Fruit fly (Drosophila melanogaster) whole organism, pupa: ENCODE results near the gene Pus10.
A peak's percentile ranks its signal among the peaks of the same experiment; 100 is the strongest.

Experiments
- CG10348 ChIP-seq: fragments of 200-800 bp; sonication (Bioruptor generic); IDR thresholded peaks from 2 replicates; pipeline ENCODE4 v1.3.6; 2022; ENCODE audit warnings: missing biosample characterization, missing genetic modification characterization
- CG12605 ChIP-seq: fragments of 200-800 bp; sonication (Bioruptor generic); IDR thresholded peaks from 2 replicates; pipeline ENCODE4 v1.3.6; 2022; ENCODE audit warnings: missing biosample characterization, missing genetic modification characterization
- CG13204 ChIP-seq: fragments of 200-800 bp; sonication (Bioruptor generic); optimal IDR thresholded peaks from 2 replicates; lab custom pipeline; 2018; ENCODE audit warnings: missing biosample characterization, mild to moderate bottlenecking, missing genetic modification characterization, moderate library complexity
- CG14655 ChIP-seq: fragments of 200-800 bp; sonication (Bioruptor generic); optimal IDR thresholded peaks from 3 replicates; lab custom pipeline; 2017; ENCODE audit warnings: mild to moderate bottlenecking, missing biosample characterization, missing genetic modification reagents, missing genetic modification characterization
- CG15710 ChIP-seq: fragments of 200-800 bp; sonication (Bioruptor generic); optimal IDR thresholded peaks from 2 replicates; lab custom pipeline; 2018; ENCODE audit warnings: missing biosample characterization, mild to moderate bottlenecking, missing genetic modification characterization, moderate library complexity
- CG17806 ChIP-seq: fragments of 200-800 bp; sonication (Bioruptor generic); optimal IDR thresholded peaks from 2 replicates; lab custom pipeline; 2018; ENCODE audit warnings: missing biosample characterization, mild to moderate bottlenecking, missing genetic modification characterization, moderate library complexity
- CG32121 ChIP-seq: fragments of 200-800 bp; sonication (Bioruptor generic); IDR thresholded peaks from 2 replicates; pipeline ENCODE4 v1.3.6; 2022; ENCODE audit warnings: missing biosample characterization, missing genetic modification characterization
- CG34367 ChIP-seq: fragments of 200-800 bp; sonication (Bioruptor generic); optimal IDR thresholded peaks from 2 replicates; lab custom pipeline; 2018; ENCODE audit warnings: missing biosample characterization, mild to moderate bottlenecking, missing genetic modification characterization
- CG4496 ChIP-seq: fragments of 200-800 bp; sonication (Bioruptor generic); IDR thresholded peaks from 3 replicates; pipeline ENCODE4 v1.3.6; 2022; ENCODE audit warnings: missing biosample characterization, missing genetic modification characterization
- CG8159 ChIP-seq: fragments of 200-800 bp; sonication (Bioruptor generic); optimal IDR thresholded peaks from 3 replicates; lab custom pipeline; 2018; ENCODE audit warnings: missing biosample characterization, mild to moderate bottlenecking, missing genetic modification characterization, moderate library complexity
- CG8301 ChIP-seq: fragments of 200-800 bp; sonication (Bioruptor generic); optimal IDR thresholded peaks from 2 replicates; lab custom pipeline; 2018; ENCODE audit warnings: missing biosample characterization, mild to moderate bottlenecking, missing genetic modification characterization
- CG9948 ChIP-seq: fragments of 200-800 bp; sonication (Bioruptor generic); optimal IDR thresholded peaks from 2 replicates; lab custom pipeline; 2018; ENCODE audit warnings: missing biosample characterization, mild to moderate bottlenecking, missing genetic modification characterization, moderate library complexity
- D1 ChIP-seq: fragments of 200-800 bp; sonication (Bioruptor generic); optimal IDR thresholded peaks from 2 replicates; lab custom pipeline; 2018; ENCODE audit warnings: missing biosample characterization, mild to moderate bottlenecking, missing genetic modification characterization, moderate library complexity
- EcR ChIP-seq: fragments of 200-800 bp; sonication (Bioruptor generic); optimal IDR thresholded peaks from 3 replicates; lab custom pipeline; 2019; ENCODE audit warnings: missing biosample characterization, missing genetic modification characterization, mild to moderate bottlenecking, moderate library complexity, missing genetic modification reagents
- Ets98B ChIP-seq: fragments of 200-800 bp; sonication (Bioruptor generic); IDR thresholded peaks from 2 replicates; pipeline ENCODE4 v1.3.6; 2022; ENCODE audit warnings: missing biosample characterization, missing genetic modification characterization
- Pif1A ChIP-seq: fragments of 200-800 bp; sonication (Bioruptor generic); optimal IDR thresholded peaks from 3 replicates; lab custom pipeline; 2016; ENCODE audit warnings: missing biosample characterization, missing genetic modification characterization
- Pif1B ChIP-seq: fragments of 200-800 bp; sonication (Bioruptor generic); optimal IDR thresholded peaks from 3 replicates; lab custom pipeline; 2016; ENCODE audit warnings: missing biosample characterization, missing genetic modification characterization
- Snoo ChIP-seq: fragments of 200-800 bp; sonication (Bioruptor generic); optimal IDR thresholded peaks from 3 replicates; lab custom pipeline; 2017; ENCODE audit warnings: missing biosample characterization, mild to moderate bottlenecking, missing genetic modification characterization, inconsistent platforms
- fd96Ca ChIP-seq: fragments of 200-800 bp; sonication (Bioruptor generic); IDR thresholded peaks from 3 replicates; pipeline ENCODE4 v1.3.6; 2022; ENCODE audit warnings: missing biosample characterization, missing genetic modification characterization
- gl ChIP-seq: fragments of 200-800 bp; sonication (Bioruptor generic); optimal IDR thresholded peaks from 2 replicates; lab custom pipeline; 2018; ENCODE audit warnings: missing biosample characterization, mild to moderate bottlenecking, missing genetic modification characterization
- rn ChIP-seq: fragments of 200-800 bp; sonication (Bioruptor generic); IDR thresholded peaks from 2 replicates; pipeline ENCODE4 v1.3.6; 2022; ENCODE audit warnings: missing biosample characterization, missing genetic modification characterization

Gene Pus10

DNA sequence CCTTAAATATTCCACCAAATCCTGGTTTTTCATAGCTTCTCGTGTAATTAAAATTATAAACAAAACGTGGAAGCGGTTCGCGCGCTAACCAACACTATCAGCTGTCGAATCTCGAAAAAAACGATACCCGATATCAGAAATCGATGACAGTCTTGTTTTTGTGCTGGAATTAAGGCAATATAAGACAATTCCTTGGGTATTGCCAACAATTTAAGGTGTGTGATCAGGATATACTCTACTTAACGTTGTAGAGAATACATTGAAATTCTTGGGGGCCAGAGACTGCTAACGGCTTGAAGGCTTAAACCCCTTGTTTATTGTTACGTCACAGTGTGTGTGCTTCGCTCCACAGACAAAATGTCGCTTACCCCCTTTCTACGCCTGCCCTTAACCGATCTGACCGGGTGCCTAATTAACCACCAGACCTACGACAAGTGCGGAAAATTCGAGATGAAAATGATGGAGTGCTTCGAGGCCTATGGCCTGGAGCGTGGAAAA is at the start of gene Pus10:
Gene Pus10 (minus strand): TSS at position 91 of the 498 bp plus-strand sequence.
- no peak for TF ChIP-seq CG14655 (GFP tag; lab: Kevin White, UChicago)
- TF ChIP-seq CG8301 = no peak
- no peak for TF ChIP-seq CG10348 (GFP tag; lab: Robert Waterston, UW)
- no peak for TF ChIP-seq CG34367 (tag; lab: Kevin White, UChicago)
- TF ChIP-seq CG17806 (tag; lab: Kevin White, UChicago) = no peak
- no peak for TF ChIP-seq Snoo (tag; lab: Kevin White, UChicago)
- no peak for TF ChIP-seq Ets98B (GFP tag; lab: Robert Waterston, UW)
- no peak for TF ChIP-seq CG32121 (GFP tag; lab: Robert Waterston, UW)
- TF ChIP-seq CG13204 (GFP tag; lab: Kevin White, UChicago) = no peak
- no peak for TF ChIP-seq rn (GFP tag; lab: Robert Waterston, UW)
- no peak for TF ChIP-seq CG8159 (tag; lab: Kevin White, UChicago)
- no peak for TF ChIP-seq Pif1B (GFP tag; lab: Kevin White, UChicago)

dm6 chr2L:204557-204956 is 49.5 kb upstream of the Pus10 start:
- TF ChIP-seq CG9948 (tag; lab: Kevin White, UChicago) (no peak), CG10348 (GFP tag; lab: Robert Waterston, UW) (no peak), CG8301 (no peak), EcR (no peak), Pif1A (GFP tag; lab: Kevin White, UChicago) (no peak), CG4496 (no peak), CG13204 (GFP tag; lab: Kevin White, UChicago) (no peak), CG17806 (tag; lab: Kevin White, UChicago) (no peak), Pif1B (GFP tag; lab: Kevin White, UChicago) (no peak), CG14655 (GFP tag; lab: Kevin White, UChicago) (no peak), CG12605 (no peak), D1 (tag; lab: Kevin White, UChicago) (no peak), CG15710 (tag; lab: Kevin White, UChicago) (no peak), Snoo (tag; lab: Kevin White, UChicago) (no peak)

dm6 chr2L:203529-204127 is 48.5 kb upstream of the Pus10 start, which contains the start of gene mRpL10:
Gene mRpL10, plus strand, starts transcription at chr2L:203779.
- no peak for TF ChIP-seq CG13204 (GFP tag; lab: Kevin White, UChicago)
- TF ChIP-seq CG15710 (tag; lab: Kevin White, UChicago) = peak; percentile 11
- TF ChIP-seq CG17806 (tag; lab: Kevin White, UChicago) = peak; percentile 9

- TF ChIP-seq CG8301 (no peak), gl (no peak), Snoo (tag; lab: Kevin White, UChicago) (no peak), CG4496 (no peak), fd96Ca (GFP tag; lab: Robert Waterston, UW) (no peak), CG32121 (GFP tag; lab: Robert Waterston, UW) (no peak), Pif1B (GFP tag; lab: Kevin White, UChicago) (no peak)
Observed at dm6 chr2L:195668-196067, 40.6 kb upstream of the Pus10 start.

dm6 chr2L:182360-183144 is 27.4 kb upstream of the Pus10 start:
- TF ChIP-seq gl (no peak), CG4496 (peak; percentile 57), EcR (peak; percentile 82)

DNA sequence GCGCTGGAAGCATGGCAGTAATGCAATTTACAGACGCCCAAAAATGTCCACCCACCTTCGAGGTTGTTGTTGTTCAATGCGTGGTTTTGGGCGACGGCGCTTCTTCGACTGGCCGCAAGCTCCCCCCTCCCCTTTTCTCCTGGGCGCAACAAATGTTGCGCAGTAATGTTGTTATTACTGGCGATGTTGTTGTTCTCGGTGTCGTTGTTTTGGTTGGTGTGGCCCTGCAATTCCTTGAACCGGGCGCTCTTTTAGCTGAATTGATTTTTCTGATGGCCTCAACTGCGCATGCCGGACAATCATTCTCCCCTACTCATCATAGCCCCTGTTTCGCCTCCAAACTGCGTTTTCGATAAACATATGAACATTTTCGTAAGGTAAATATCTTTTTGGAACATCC is 25.9 kb upstream of the Pus10 start:
- TF ChIP-seq Ets98B (GFP tag; lab: Robert Waterston, UW) = no peak
- no peak for TF ChIP-seq CG12605
- no peak for TF ChIP-seq CG34367 (tag; lab: Kevin White, UChicago)
- no peak for TF ChIP-seq gl
- no peak for TF ChIP-seq Pif1A (GFP tag; lab: Kevin White, UChicago)

dm6 chr2L:179119-179518 is 24.0 kb upstream of the Pus10 start:
- TF ChIP-seq fd96Ca (GFP tag; lab: Robert Waterston, UW) = no peak
- no peak for TF ChIP-seq CG14655 (GFP tag; lab: Kevin White, UChicago)
- no peak for TF ChIP-seq Pif1A (GFP tag; lab: Kevin White, UChicago)
- TF ChIP-seq CG13204 (GFP tag; lab: Kevin White, UChicago) = no peak
- no peak for TF ChIP-seq CG15710 (tag; lab: Kevin White, UChicago)
- no peak for TF ChIP-seq CG12605
- no peak for TF ChIP-seq D1 (tag; lab: Kevin White, UChicago)
